Worm (Caenorhabditis elegans): ENCODE measurements around the gene C04E12.4.

DNA sequence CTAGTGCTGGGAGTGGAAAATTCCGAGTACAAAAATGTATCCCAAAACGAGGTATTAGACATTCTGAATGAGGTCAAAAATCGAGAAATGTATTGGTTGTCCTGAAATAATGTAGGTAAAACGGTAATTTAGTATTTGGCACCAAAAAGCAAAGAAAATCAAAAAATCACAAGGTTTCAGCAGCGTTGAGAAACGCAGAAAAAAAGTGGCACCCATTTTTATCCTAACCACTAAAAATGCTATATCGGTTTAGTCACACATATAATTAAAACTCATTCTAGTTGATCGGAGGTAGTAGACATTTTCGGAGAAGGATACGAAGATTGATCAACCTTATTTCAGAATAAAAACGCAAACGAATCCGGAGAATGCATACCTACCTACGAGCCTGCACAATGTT, 10.1 kb downstream of the C04E12.4 start, which contains the start of gene srx-121:
- TF ChIP-seq pqm-1 (tag; optimal IDR thresholded peaks at IDR 0.05) (no peak), zag-1 (tag; optimal IDR thresholded peaks at IDR 0.05) (no peak), elt-3 (tag; optimal IDR thresholded peaks at IDR 0.05) (no peak), ama-1 (optimal IDR thresholded peaks at IDR 0.05) (no peak)

All from whole organism, L3 larva.